Fruit fly (Drosophila melanogaster) whole organism, embryonic: ENCODE data around the gene CG32599.

Experiments used
- Abd-B ChIP-seq: fragments of 200-800 bp; sonication (Bioruptor generic); optimal IDR thresholded peaks from 2 replicates; lab custom pipeline; 2018; ENCODE audit warnings: missing biosample characterization, mild to moderate bottlenecking, missing genetic modification characterization, moderate library complexity
- Atf-2 ChIP-seq: fragments of 200-800 bp; sonication (Bioruptor generic); optimal IDR thresholded peaks from 2 replicates; lab custom pipeline; 2016; ENCODE audit warnings: missing biosample characterization, missing genetic modification characterization
- Bgb ChIP-seq: fragments of 200-800 bp; sonication (Bioruptor generic); IDR thresholded peaks from 2 replicates; pipeline ENCODE4 v1.3.6; 2022; ENCODE audit warnings: missing biosample characterization, missing genetic modification characterization; ENCODE audit not compliant: partially characterized antibody
- CG10147 ChIP-seq: fragments of 200-800 bp; sonication (Bioruptor generic); optimal IDR thresholded peaks from 2 replicates; lab custom pipeline; 2019; ENCODE audit warnings: missing biosample characterization, mild to moderate bottlenecking, missing genetic modification characterization, moderate library complexity
- CG1024 ChIP-seq: fragments of 200-800 bp; sonication (Bioruptor generic); IDR thresholded peaks from 2 replicates; pipeline ENCODE4 v1.3.6; 2022; ENCODE audit warnings: missing biosample characterization, missing genetic modification characterization
- CG11723 ChIP-seq: fragments of 200-800 bp; sonication (Bioruptor generic); optimal IDR thresholded peaks from 2 replicates; lab custom pipeline; 2017; ENCODE audit warnings: missing biosample characterization, mild to moderate bottlenecking, missing genetic modification characterization
- CG14441 ChIP-seq: fragments of 200-800 bp; sonication (Bioruptor generic); IDR thresholded peaks from 2 replicates; pipeline ENCODE4 v1.3.6; 2022; ENCODE audit warnings: missing biosample characterization, missing genetic modification characterization
- CG14710 ChIP-seq: fragments of 200-800 bp; sonication (Bioruptor generic); optimal IDR thresholded peaks from 3 replicates; lab custom pipeline; 2019; ENCODE audit warnings: missing biosample characterization, mild to moderate bottlenecking, missing genetic modification characterization, moderate library complexity
- CG15696 ChIP-seq: fragments of 200-800 bp; sonication (Bioruptor generic); optimal IDR thresholded peaks from 2 replicates; lab custom pipeline; 2019; ENCODE audit warnings: missing biosample characterization, mild to moderate bottlenecking, missing genetic modification characterization, moderate library complexity
- CG17361 ChIP-seq: fragments of 200-800 bp; sonication (Bioruptor generic); IDR thresholded peaks from 3 replicates; pipeline ENCODE4 v1.3.6; 2022; ENCODE audit warnings: missing biosample characterization, missing genetic modification characterization
- CG17385 ChIP-seq: fragments of 200-800 bp; sonication (Bioruptor generic); optimal IDR thresholded peaks from 3 replicates; lab custom pipeline; 2018; ENCODE audit warnings: missing biosample characterization, mild to moderate bottlenecking, missing genetic modification characterization
- CG2116 ChIP-seq: fragments of 200-800 bp; sonication (Bioruptor generic); optimal IDR thresholded peaks from 3 replicates; lab custom pipeline; 2018; ENCODE audit warnings: missing biosample characterization, mild to moderate bottlenecking, missing genetic modification characterization
- CG32767 ChIP-seq: fragments of 200-800 bp; sonication (Bioruptor generic); IDR thresholded peaks from 2 replicates; pipeline ENCODE4 v1.3.6; 2022; ENCODE audit warnings: missing biosample characterization, missing genetic modification characterization
- CG3838 ChIP-seq: fragments of 200-800 bp; sonication (Bioruptor generic); optimal IDR thresholded peaks from 3 replicates; lab custom pipeline; 2016; ENCODE audit warnings: missing biosample characterization, missing genetic modification characterization
- CG43689 ChIP-seq: fragments of 200-800 bp; sonication (Bioruptor generic); IDR thresholded peaks from 2 replicates; pipeline ENCODE4 v1.3.6; 2022; ENCODE audit warnings: missing biosample characterization, missing genetic modification characterization
- CG4854 ChIP-seq: fragments of 200-800 bp; sonication (Bioruptor generic); optimal IDR thresholded peaks from 2 replicates; lab custom pipeline; 2016; ENCODE audit warnings: missing biosample characterization, missing genetic modification characterization, inconsistent platforms
- CG7745 ChIP-seq: fragments of 200-800 bp; sonication (Bioruptor generic); optimal IDR thresholded peaks from 2 replicates; lab custom pipeline; 2018; ENCODE audit warnings: missing biosample characterization, mild to moderate bottlenecking, missing genetic modification characterization, moderate library complexity
- CG7786 ChIP-seq: fragments of 200-800 bp; sonication (Bioruptor generic); optimal IDR thresholded peaks from 2 replicates; lab custom pipeline; 2016; ENCODE audit warnings: missing biosample characterization, missing genetic modification characterization
- CG8089 ChIP-seq: fragments of 200-800 bp; sonication (Bioruptor generic); optimal IDR thresholded peaks from 3 replicates; lab custom pipeline; 2016; ENCODE audit warnings: missing biosample characterization, missing genetic modification characterization
- Chrac-16 ChIP-seq: fragments of 200-800 bp; sonication (Bioruptor generic); optimal IDR thresholded peaks from 3 replicates; lab custom pipeline; 2016; ENCODE audit warnings: missing biosample characterization, missing genetic modification characterization
- Doc2 ChIP-seq: fragments of 200-800 bp; sonication (Bioruptor generic); IDR thresholded peaks from 2 replicates; pipeline ENCODE4 v1.3.6; 2022; ENCODE audit warnings: missing biosample characterization, missing genetic modification characterization
- E2f2 ChIP-seq: fragments of 200-800 bp; sonication (Bioruptor generic); IDR thresholded peaks from 2 replicates; pipeline ENCODE4 v1.3.6; 2022; ENCODE audit warnings: missing biosample characterization, missing genetic modification characterization
- Kr ChIP-seq: fragments of 200-800 bp; sonication (Bioruptor generic); optimal IDR thresholded peaks from 2 replicates; lab custom pipeline; 2017; ENCODE audit warnings: missing biosample characterization, mild to moderate bottlenecking, missing genetic modification characterization
- Lim3 ChIP-seq: fragments of 200-800 bp; sonication (Bioruptor generic); IDR thresholded peaks from 2 replicates; pipeline ENCODE4 v1.3.6; 2022; ENCODE audit warnings: missing biosample characterization, missing genetic modification characterization
- Meics ChIP-seq: fragments of 200-800 bp; sonication (Bioruptor generic); optimal IDR thresholded peaks from 2 replicates; lab custom pipeline; 2017; ENCODE audit warnings: missing biosample characterization, mild to moderate bottlenecking, missing genetic modification characterization
- Nf-YB ChIP-seq: fragments of 200-800 bp; sonication (Bioruptor generic); optimal IDR thresholded peaks from 3 replicates; lab custom pipeline; 2019; ENCODE audit warnings: missing biosample characterization, mild to moderate bottlenecking, missing genetic modification characterization, moderate library complexity
- NfI ChIP-seq: fragments of 200-800 bp; sonication (Bioruptor generic); optimal IDR thresholded peaks from 3 replicates; lab custom pipeline; 2018; ENCODE audit warnings: missing biosample characterization, mild to moderate bottlenecking, missing genetic modification characterization, moderate library complexity
- Rx ChIP-seq: fragments of 200-800 bp; sonication (Bioruptor generic); IDR thresholded peaks from 2 replicates; pipeline ENCODE4 v1.3.6; 2022; ENCODE audit warnings: missing biosample characterization, missing genetic modification characterization
- Scr ChIP-seq: fragments of 200-800 bp; sonication (Bioruptor generic); IDR thresholded peaks from 2 replicates; pipeline ENCODE4 v1.3.6; 2022; ENCODE audit warnings: missing biosample characterization, missing genetic modification characterization; ENCODE audit not compliant: partially characterized antibody
- Tbp ChIP-seq: fragments of >200 bp; optimal IDR thresholded peaks from 2 replicates; lab custom pipeline; 2018; ENCODE audit warnings: missing biosample characterization, missing genetic modification characterization
- Xbp1 ChIP-seq: fragments of 200-800 bp; sonication (Bioruptor generic); optimal IDR thresholded peaks from 3 replicates; lab custom pipeline; 2016; ENCODE audit warnings: missing biosample characterization, mild to moderate bottlenecking, missing genetic modification characterization
- ab ChIP-seq: fragments of 200-800 bp; sonication (Bioruptor generic); optimal IDR thresholded peaks from 2 replicates; lab custom pipeline; 2016; ENCODE audit warnings: missing biosample characterization, missing genetic modification characterization
- cas ChIP-seq: fragments of 200-800 bp; sonication (Bioruptor generic); IDR thresholded peaks from 2 replicates; pipeline ENCODE4 v1.3.6; 2022; ENCODE audit warnings: missing biosample characterization, missing genetic modification characterization
- ci ChIP-seq: fragments of 200-800 bp; sonication (Bioruptor generic); IDR thresholded peaks from 3 replicates; pipeline ENCODE4 v1.3.6; 2022; ENCODE audit warnings: missing biosample characterization, missing genetic modification characterization
- crp ChIP-seq, 2 experiments: fragments of 200-800 bp; sonication (Bioruptor generic); optimal IDR thresholded peaks; 2 replicates in 1 of 2; 3 replicates in 1 of 2; lab custom pipeline; 2017; ENCODE audit warnings: missing biosample characterization in 2 of 2, missing genetic modification characterization in 2 of 2, mild to moderate bottlenecking in 1 of 2, moderate library complexity in 1 of 2
- dimm ChIP-seq: fragments of 200-800 bp; sonication (Bioruptor generic); IDR thresholded peaks from 2 replicates; pipeline ENCODE4 v1.3.6; 2022; ENCODE audit warnings: missing biosample characterization, missing genetic modification characterization
- disco-r ChIP-seq: fragments of 200-800 bp; sonication (Bioruptor generic); optimal IDR thresholded peaks from 2 replicates; lab custom pipeline; 2016; ENCODE audit warnings: missing biosample characterization, missing genetic modification characterization
- esg ChIP-seq: fragments of 200-800 bp; sonication (Bioruptor generic); conservative IDR thresholded peaks from 2 replicates; pipeline ENCODE4 v1.3.6; 2022; ENCODE audit warnings: missing biosample characterization, missing genetic modification characterization
- fd3F ChIP-seq: fragments of 200-800 bp; sonication (Bioruptor generic); optimal IDR thresholded peaks from 2 replicates; lab custom pipeline; 2018; ENCODE audit warnings: missing biosample characterization, mild to moderate bottlenecking, missing genetic modification characterization, moderate library complexity
- ham ChIP-seq: fragments of 200-800 bp; sonication (Bioruptor generic); IDR thresholded peaks from 2 replicates; pipeline ENCODE4 v1.3.6; 2022; ENCODE audit warnings: missing biosample characterization, missing genetic modification characterization
- mirr ChIP-seq: fragments of 200-800 bp; sonication (Bioruptor generic); optimal IDR thresholded peaks from 3 replicates; lab custom pipeline; 2018; ENCODE audit warnings: missing biosample characterization, mild to moderate bottlenecking, missing genetic modification characterization
- nerfin-1 ChIP-seq: fragments of 200-800 bp; sonication (Bioruptor generic); optimal IDR thresholded peaks from 3 replicates; lab custom pipeline; 2019; ENCODE audit warnings: missing biosample characterization, mild to moderate bottlenecking, missing genetic modification characterization, moderate library complexity
- nerfin-2 ChIP-seq: fragments of 200-800 bp; sonication (Bioruptor generic); IDR thresholded peaks from 2 replicates; pipeline ENCODE4 v1.3.6; 2022; ENCODE audit warnings: missing biosample characterization, missing genetic modification characterization; ENCODE audit not compliant: partially characterized antibody
- slbo ChIP-seq: fragments of 200-800 bp; sonication (Bioruptor generic); IDR thresholded peaks from 2 replicates; pipeline ENCODE4 v1.3.6; 2022; ENCODE audit warnings: missing biosample characterization, missing genetic modification characterization
- sob ChIP-seq: fragments of 200-800 bp; sonication (Bioruptor generic); IDR thresholded peaks from 2 replicates; pipeline ENCODE4 v1.3.6; 2022; ENCODE audit warnings: missing biosample characterization, missing genetic modification characterization
- ssp ChIP-seq: fragments of 200-800 bp; sonication (Bioruptor generic); IDR thresholded peaks from 2 replicates; pipeline ENCODE4 v1.3.6; 2022; ENCODE audit warnings: missing biosample characterization, missing genetic modification characterization
- tgo ChIP-seq: fragments of 200-800 bp; sonication (Bioruptor generic); IDR thresholded peaks from 3 replicates; pipeline ENCODE4 v1.3.6; 2022; ENCODE audit warnings: missing biosample characterization, missing genetic modification characterization
- tll ChIP-seq, 2 experiments: fragments of 200-800 bp in 1 of 2; fragments of >200 bp in 1 of 2; sonication (Bioruptor generic) in 1 of 2; optimal IDR thresholded peaks; 2 replicates each; lab custom pipeline; 2017 to 2019; ENCODE audit warnings: missing biosample characterization in 2 of 2, missing genetic modification characterization in 2 of 2, mild to moderate bottlenecking in 1 of 2, moderate library complexity in 1 of 2
- unc-4 ChIP-seq: fragments of 200-800 bp; sonication (Bioruptor generic); IDR thresholded peaks from 2 replicates; pipeline ENCODE4 v1.3.6; 2022; ENCODE audit warnings: missing biosample characterization, missing genetic modification characterization; ENCODE audit not compliant: partially characterized antibody
- zen ChIP-seq: fragments of 200-800 bp; sonication (Bioruptor generic); optimal IDR thresholded peaks from 3 replicates; lab custom pipeline; 2018; ENCODE audit warnings: missing biosample characterization, mild to moderate bottlenecking, missing genetic modification characterization, moderate library complexity

CG32599 gene

DNA sequence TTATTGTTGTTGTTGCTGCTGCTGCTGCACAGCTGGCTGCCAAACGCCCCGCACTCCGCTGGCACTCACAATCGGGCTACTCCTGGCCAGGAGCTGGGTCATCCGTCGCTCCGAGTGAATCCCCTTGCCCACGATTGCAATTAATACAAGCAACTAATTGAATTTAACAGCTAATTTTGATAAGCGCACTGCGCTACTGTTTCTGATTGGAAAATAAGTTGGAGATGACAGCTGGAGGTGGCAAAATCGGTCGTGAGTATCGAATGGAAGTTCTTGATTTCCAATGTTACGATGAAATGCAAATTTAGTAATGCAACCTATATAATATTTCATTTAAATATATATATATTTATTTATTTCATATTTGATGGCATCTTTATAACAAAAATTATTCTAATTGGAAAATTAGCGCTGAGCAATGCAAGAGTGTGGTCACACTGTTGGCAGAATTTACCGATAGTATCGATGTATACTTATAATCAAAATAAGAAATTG, 9.6 kb upstream of the CG32599 start, which contains the start of gene CG42271 (continued):
- TF ChIP-seq esg (no peak), dimm (GFP tag; lab: Robert Waterston, UW) (no peak), ci (GFP tag; lab: Robert Waterston, UW) (0 out of 3 replicates have a peak, but pooled peaks have one; percentile 9), ssp (GFP tag; lab: Robert Waterston, UW) (no peak), Doc2 (GFP tag; lab: Robert Waterston, UW) (no peak), ab (GFP tag; lab: Kevin White, UChicago) (no peak), nerfin-1 (tag; lab: Kevin White, UChicago) (peak; percentile 34), tgo (GFP tag; lab: Robert Waterston, UW) (peak; percentile 17; the same call in 1 of the 3 replicates), unc-4 (GFP tag; lab: Robert Waterston, UW) (peak; percentile 96), Chrac-16 (GFP tag; lab: Kevin White, UChicago) (peak; percentile 37), Scr (GFP tag; lab: Robert Waterston, UW) (peak; percentile 97), CG7745 (tag; lab: Kevin White, UChicago) (no peak), CG11723 (GFP tag; lab: Kevin White, UChicago) (no peak), fd3F (peak; percentile 36), CG7786 (no peak), Atf-2 (GFP tag; lab: Kevin White, UChicago) (no peak), slbo (GFP tag; lab: Robert Waterston, UW) (peak; percentile 52), disco-r (GFP tag; lab: Kevin White, UChicago) (no peak), sob (GFP tag; lab: Robert Waterston, UW) (peak; percentile 52), CG4854 (GFP tag; lab: Kevin White, UChicago) (no peak), CG8089 (GFP tag; lab: Kevin White, UChicago) (no peak), CG3838 (GFP tag; lab: Kevin White, UChicago) (no peak), Kr (no peak), mirr (GFP tag; lab: Kevin White, UChicago) (no peak), CG17385 (GFP tag; lab: Kevin White, UChicago) (peak; percentile 13), CG14710 (tag; lab: Kevin White, UChicago) (peak; percentile 99), cas (GFP tag; lab: Robert Waterston, UW) (no peak), CG14441 (no peak), nerfin-2 (GFP tag; lab: Robert Waterston, UW) (peak; percentile 79), Meics (GFP tag; lab: Kevin White, UChicago) (no peak), CG32767 (GFP tag; lab: Robert Waterston, UW) (no peak), Bgb (GFP tag; lab: Robert Waterston, UW) (peak; percentile 85), Xbp1 (GFP tag; lab: Kevin White, UChicago) (peak; percentile 41), NfI (peak; percentile 61), ham (GFP tag; lab: Robert Waterston, UW) (no peak), tll (GFP tag; optimal IDR thresholded peaks at IDR 0.05; lab: Kevin White, UChicago) (no peak), E2f2 (GFP tag; lab: Robert Waterston, UW) (0 out of 2 replicates have a peak, but pooled peaks have one; percentile 22), crp (GFP tag; optimal IDR thresholded peaks at IDR 0.05; lab: Kevin White, UChicago) (peak in 1 of 2 experiments; percentile 26), zen (peak; percentile 53), Rx (GFP tag; lab: Robert Waterston, UW) (no peak), CG1024 (no peak), Nf-YB (GFP tag; lab: Kevin White, UChicago) (peak; percentile 13), Tbp (GFP tag; lab: Kevin White, UChicago) (no peak), CG15696 (tag; lab: Kevin White, UChicago) (peak; percentile 55), CG2116 (GFP tag; lab: Kevin White, UChicago) (peak; percentile 60), Lim3 (GFP tag; lab: Robert Waterston, UW) (no peak), Abd-B (GFP tag; lab: Kevin White, UChicago) (peak; percentile 41), CG10147 (GFP tag; lab: Kevin White, UChicago) (peak; percentile 21), CG43689 (GFP tag; lab: Robert Waterston, UW) (no peak), CG17361 (GFP tag; lab: Robert Waterston, UW) (peak; percentile 77)
